Fruit fly (Drosophila melanogaster) whole organism, embryonic: ENCODE measurements around the gene GCC88.

ENCODE experiments used
- Atf3 ChIP-seq: fragments of 200-800 bp; sonication (Bioruptor generic); optimal IDR thresholded peaks from 3 replicates; lab custom pipeline; 2016; ENCODE audit warnings: missing biosample characterization, missing genetic modification characterization
- Bteb2 ChIP-seq: fragments of 200-800 bp; sonication (Bioruptor generic); optimal IDR thresholded peaks from 2 replicates; lab custom pipeline; 2016; ENCODE audit warnings: missing biosample characterization, missing genetic modification characterization
- CG10959 ChIP-seq: fragments of 200-800 bp; sonication (Bioruptor generic); IDR thresholded peaks from 2 replicates; pipeline ENCODE4 v1.3.6; 2022; ENCODE audit warnings: missing biosample characterization, missing genetic modification characterization
- CG11695 ChIP-seq: fragments of 200-800 bp; sonication (Bioruptor generic); IDR thresholded peaks from 3 replicates; pipeline ENCODE4 v1.3.6; 2022; ENCODE audit warnings: missing biosample characterization, missing genetic modification characterization
- CG15011 ChIP-seq: fragments of 200-800 bp; sonication (Bioruptor generic); optimal IDR thresholded peaks from 3 replicates; lab custom pipeline; 2018; ENCODE audit warnings: missing biosample characterization, mild to moderate bottlenecking, missing genetic modification characterization
- CG16863 ChIP-seq: fragments of 200-800 bp; sonication (Bioruptor generic); optimal IDR thresholded peaks from 3 replicates; lab custom pipeline; 2016; ENCODE audit warnings: missing biosample characterization, missing genetic modification characterization
- CG17361 ChIP-seq: fragments of 200-800 bp; sonication (Bioruptor generic); IDR thresholded peaks from 3 replicates; pipeline ENCODE4 v1.3.6; 2022; ENCODE audit warnings: missing biosample characterization, missing genetic modification characterization
- CG17829 ChIP-seq: fragments of 200-800 bp; optimal IDR thresholded peaks from 2 replicates; lab custom pipeline; 2019; ENCODE audit warnings: missing biosample characterization, mild to moderate bottlenecking, missing genetic modification characterization, moderate library complexity
- CG18599 ChIP-seq: fragments of 200-800 bp; sonication (Bioruptor generic); optimal IDR thresholded peaks from 3 replicates; lab custom pipeline; 2017; ENCODE audit warnings: missing biosample characterization, missing genetic modification characterization, mild to moderate bottlenecking, moderate library complexity, missing genetic modification reagents
- CG31388 ChIP-seq: fragments of 200-800 bp; sonication (Bioruptor generic); optimal IDR thresholded peaks from 2 replicates; lab custom pipeline; 2016; ENCODE audit warnings: missing biosample characterization, missing genetic modification characterization
- CG33557 ChIP-seq: fragments of 200-800 bp; sonication (Bioruptor generic); optimal IDR thresholded peaks from 2 replicates; lab custom pipeline; 2019; ENCODE audit warnings: missing biosample characterization, mild to moderate bottlenecking, missing genetic modification characterization, moderate library complexity
- CG34224 ChIP-seq: fragments of 200-800 bp; sonication (Bioruptor generic); IDR thresholded peaks from 3 replicates; pipeline ENCODE4 v1.3.6; 2022; ENCODE audit warnings: missing biosample characterization, missing genetic modification characterization; ENCODE audit not compliant: partially characterized antibody
- CG3847 ChIP-seq: fragments of 200-800 bp; sonication (Bioruptor generic); IDR thresholded peaks from 2 replicates; pipeline ENCODE4 v1.3.6; 2022; ENCODE audit warnings: missing biosample characterization, missing genetic modification characterization
- CG6813 ChIP-seq: fragments of 200-800 bp; sonication (Bioruptor generic); optimal IDR thresholded peaks from 2 replicates; lab custom pipeline; 2017; ENCODE audit warnings: missing biosample characterization, missing genetic modification characterization, mild to moderate bottlenecking, moderate library complexity, missing genetic modification reagents
- CG6854 ChIP-seq: fragments of 200-800 bp; sonication (Bioruptor generic); optimal IDR thresholded peaks from 3 replicates; lab custom pipeline; 2017; ENCODE audit warnings: missing biosample characterization, mild to moderate bottlenecking, missing genetic modification characterization
- CG7963 ChIP-seq: fragments of 200-800 bp; sonication (Bioruptor generic); IDR thresholded peaks from 3 replicates; pipeline ENCODE4 v1.3.6; 2022; ENCODE audit warnings: missing biosample characterization, missing genetic modification characterization; ENCODE audit not compliant: partially characterized antibody
- CG7987 ChIP-seq: fragments of 200-800 bp; sonication (Bioruptor generic); optimal IDR thresholded peaks from 2 replicates; lab custom pipeline; 2018; ENCODE audit warnings: missing biosample characterization, mild to moderate bottlenecking, missing genetic modification characterization, moderate library complexity
- CG9215 ChIP-seq: fragments of 200-800 bp; sonication (Bioruptor generic); IDR thresholded peaks from 2 replicates; pipeline ENCODE4 v1.3.6; 2022; ENCODE audit warnings: missing biosample characterization, missing genetic modification characterization
- CTCF ChIP-seq: fragments of 200-800 bp; sonication (Bioruptor generic); optimal IDR thresholded peaks from 2 replicates; lab custom pipeline; 2017; ENCODE audit warnings: missing biosample characterization, mild to moderate bottlenecking, missing genetic modification characterization, moderate library complexity
- Dbx ChIP-seq: fragments of 200-800 bp; sonication (Bioruptor generic); IDR thresholded peaks from 3 replicates; pipeline ENCODE4 v1.3.6; 2022; ENCODE audit warnings: missing biosample characterization, missing genetic modification characterization
- Deaf1 ChIP-seq: fragments of 200-800 bp; optimal IDR thresholded peaks from 3 replicates; lab custom pipeline; 2019; ENCODE audit warnings: missing biosample characterization, mild to moderate bottlenecking, missing genetic modification characterization, moderate library complexity
- Dip3 ChIP-seq: fragments of 200-800 bp; sonication (Bioruptor generic); optimal IDR thresholded peaks from 3 replicates; lab custom pipeline; 2016; ENCODE audit warnings: missing biosample characterization, missing genetic modification characterization
- Doc2 ChIP-seq: fragments of 200-800 bp; sonication (Bioruptor generic); IDR thresholded peaks from 2 replicates; pipeline ENCODE4 v1.3.6; 2022; ENCODE audit warnings: missing biosample characterization, missing genetic modification characterization
- Doc3 ChIP-seq: fragments of 200-800 bp; sonication (Bioruptor generic); IDR thresholded peaks from 3 replicates; pipeline ENCODE4 v1.3.6; 2022; ENCODE audit warnings: missing biosample characterization, missing genetic modification characterization; ENCODE audit not compliant: partially characterized antibody
- HLH3B ChIP-seq: fragments of 200-800 bp; sonication (Bioruptor generic); IDR thresholded peaks from 2 replicates; pipeline ENCODE4 v1.3.6; 2022; ENCODE audit warnings: missing biosample characterization, missing genetic modification characterization
- HmgD ChIP-seq: fragments of 200-800 bp; sonication (Bioruptor generic); optimal IDR thresholded peaks from 3 replicates; lab custom pipeline; 2016; ENCODE audit warnings: missing biosample characterization, missing genetic modification characterization
- Hr51 ChIP-seq, 2 experiments: fragments of 200-800 bp; sonication (Bioruptor generic); optimal IDR thresholded peaks; 2 replicates in 1 of 2; 3 replicates in 1 of 2; lab custom pipeline; 2016 to 2018; ENCODE audit warnings: missing biosample characterization in 2 of 2, missing genetic modification characterization in 2 of 2, mild to moderate bottlenecking in 1 of 2, moderate library complexity in 1 of 2
- NC2α ChIP-seq: fragments of 200-800 bp; sonication (Bioruptor generic); optimal IDR thresholded peaks from 2 replicates; lab custom pipeline; 2016; ENCODE audit warnings: missing biosample characterization, missing genetic modification characterization
- NFAT ChIP-seq: fragments of 200-800 bp; sonication (Bioruptor generic); IDR thresholded peaks from 2 replicates; pipeline ENCODE4 v1.3.6; 2022; ENCODE audit warnings: missing biosample characterization, missing genetic modification characterization
- Rfx ChIP-seq: fragments of 200-800 bp; sonication (Bioruptor generic); IDR thresholded peaks from 2 replicates; pipeline ENCODE4 v1.3.6; 2022; ENCODE audit warnings: missing biosample characterization, missing genetic modification characterization
- bbx ChIP-seq: fragments of 200-800 bp; sonication (Bioruptor generic); IDR thresholded peaks from 2 replicates; pipeline ENCODE4 v1.3.6; 2022; ENCODE audit warnings: missing biosample characterization, missing genetic modification characterization; ENCODE audit not compliant: partially characterized antibody
- bigmax ChIP-seq: fragments of 200-800 bp; sonication (Bioruptor generic); optimal IDR thresholded peaks from 2 replicates; lab custom pipeline; 2018; ENCODE audit warnings: missing biosample characterization, mild to moderate bottlenecking, missing genetic modification characterization
- bowl ChIP-seq: fragments of 200-800 bp; sonication (Bioruptor generic); IDR thresholded peaks from 2 replicates; pipeline ENCODE4 v1.3.6; 2022; ENCODE audit warnings: missing biosample characterization, missing genetic modification characterization
- br ChIP-seq: fragments of >200 bp; optimal IDR thresholded peaks from 2 replicates; lab custom pipeline; 2017
- dan ChIP-seq: fragments of 200-800 bp; sonication (Bioruptor generic); IDR thresholded peaks from 2 replicates; pipeline ENCODE4 v1.3.6; 2022; ENCODE audit warnings: missing biosample characterization, missing genetic modification characterization
- dati ChIP-seq: fragments of 200-800 bp; sonication (Bioruptor generic); IDR thresholded peaks from 2 replicates; pipeline ENCODE4 v1.3.6; 2022; ENCODE audit warnings: missing biosample characterization, missing genetic modification characterization
- dm ChIP-seq: fragments of 200-800 bp; sonication (Bioruptor generic); optimal IDR thresholded peaks from 3 replicates; lab custom pipeline; 2016; ENCODE audit warnings: missing biosample characterization, missing genetic modification characterization
- fd64A ChIP-seq: fragments of 200-800 bp; sonication (Bioruptor generic); optimal IDR thresholded peaks from 3 replicates; lab custom pipeline; 2018; ENCODE audit warnings: missing biosample characterization, mild to moderate bottlenecking, missing genetic modification characterization
- gcm ChIP-seq: fragments of 200-800 bp; sonication (Bioruptor generic); optimal IDR thresholded peaks from 2 replicates; lab custom pipeline; 2019; ENCODE audit warnings: missing biosample characterization, mild to moderate bottlenecking, missing genetic modification characterization, moderate library complexity
- gem ChIP-seq: fragments of 200-800 bp; sonication (Bioruptor generic); optimal IDR thresholded peaks from 2 replicates; lab custom pipeline; 2019; ENCODE audit warnings: missing biosample characterization, mild to moderate bottlenecking, missing genetic modification characterization, moderate library complexity
- hbn ChIP-seq: fragments of 200-800 bp; sonication (Bioruptor generic); IDR thresholded peaks from 2 replicates; pipeline ENCODE4 v1.3.6; 2022; ENCODE audit warnings: missing biosample characterization, missing genetic modification characterization; ENCODE audit not compliant: partially characterized antibody
- her ChIP-seq: fragments of 200-800 bp; sonication (Bioruptor generic); optimal IDR thresholded peaks from 2 replicates; lab custom pipeline; 2016; ENCODE audit warnings: missing biosample characterization, missing genetic modification characterization
- hth ChIP-seq: fragments of >200 bp; optimal IDR thresholded peaks from 2 replicates; lab custom pipeline; 2017; ENCODE audit warnings: inconsistent platforms
- insv ChIP-seq, 2 experiments: fragments of 200-800 bp; sonication (Bioruptor generic); optimal IDR thresholded peaks; 3 replicates each; lab custom pipeline; 2016 to 2018; ENCODE audit warnings: missing biosample characterization in 2 of 2, missing genetic modification characterization in 2 of 2
- psq ChIP-seq: fragments of 200-800 bp; sonication (Bioruptor generic); optimal IDR thresholded peaks from 2 replicates; lab custom pipeline; 2017; ENCODE audit warnings: missing biosample characterization, missing genetic modification characterization
- salm ChIP-seq: fragments of 200-800 bp; sonication (Bioruptor generic); optimal IDR thresholded peaks from 2 replicates; lab custom pipeline; 2018; ENCODE audit warnings: missing biosample characterization, mild to moderate bottlenecking, missing genetic modification characterization
- ssp ChIP-seq: fragments of 200-800 bp; sonication (Bioruptor generic); IDR thresholded peaks from 2 replicates; pipeline ENCODE4 v1.3.6; 2022; ENCODE audit warnings: missing biosample characterization, missing genetic modification characterization
- tin ChIP-seq: fragments of 200-800 bp; sonication (Bioruptor generic); optimal IDR thresholded peaks from 3 replicates; lab custom pipeline; 2016; ENCODE audit warnings: missing biosample characterization, missing genetic modification characterization
- wor ChIP-seq: fragments of 200-800 bp; sonication (Bioruptor generic); IDR thresholded peaks from 2 replicates; pipeline ENCODE4 v1.3.6; 2022; ENCODE audit warnings: missing biosample characterization, missing genetic modification characterization
- yki ChIP-seq: fragments of >200 bp; optimal IDR thresholded peaks from 3 replicates; lab custom pipeline; 2018
- zen ChIP-seq: fragments of 200-800 bp; sonication (Bioruptor generic); optimal IDR thresholded peaks from 3 replicates; lab custom pipeline; 2018; ENCODE audit warnings: missing biosample characterization, mild to moderate bottlenecking, missing genetic modification characterization, moderate library complexity

Gene GCC88

dm6 chr3R:11196648-11197388 lies 33.6 kb downstream of the GCC88 start (continued):
- peak in 1 of 2 experiments; percentile 79 for TF ChIP-seq insv (GFP tag; optimal IDR thresholded peaks at IDR 0.05; lab: Kevin White, UChicago)
- TF ChIP-seq NC2α (GFP tag; lab: Kevin White, UChicago) = peak; percentile 77
- peak; percentile 98 for TF ChIP-seq CG3847 (GFP tag; lab: Robert Waterston, UW)
- no peak for TF ChIP-seq CG34224 (GFP tag; lab: Robert Waterston, UW)
- peak; percentile 94 for TF ChIP-seq psq
- peak; percentile 84 for TF ChIP-seq CG10959
- TF ChIP-seq CG6854 (GFP tag; lab: Kevin White, UChicago) = peak; percentile 98
- TF ChIP-seq ssp (GFP tag; lab: Robert Waterston, UW) = peak; percentile 95
- TF ChIP-seq CG17361 (GFP tag; lab: Robert Waterston, UW) = peak; percentile 100
- peak; percentile 99 for TF ChIP-seq CG18599
- TF ChIP-seq Doc3 (GFP tag; lab: Robert Waterston, UW) = no peak
- peak; percentile 99 for TF ChIP-seq CG9215 (GFP tag; lab: Robert Waterston, UW)
- TF ChIP-seq gem (tag; lab: Kevin White, UChicago) = peak; percentile 100
- peak; percentile 99 for TF ChIP-seq CG11695 (GFP tag; lab: Robert Waterston, UW)
- TF ChIP-seq bbx (GFP tag; lab: Robert Waterston, UW) = no peak; the same call in 1 of the 2 replicates
- TF ChIP-seq Bteb2 (GFP tag; lab: Kevin White, UChicago) = peak; percentile 81
- peak; percentile 88 for TF ChIP-seq Dip3
- TF ChIP-seq zen = peak; percentile 96
- peak; percentile 97 for TF ChIP-seq CG6813
- no peak for TF ChIP-seq CG7963
- TF ChIP-seq dan (GFP tag; lab: Robert Waterston, UW) = peak; percentile 64; the same call in 1 of the 2 replicates
- no peak for TF ChIP-seq hth (lab: Kevin White, UChicago)
- TF ChIP-seq Atf3 (GFP tag; lab: Kevin White, UChicago) = peak; percentile 83
- peak; percentile 85 for TF ChIP-seq fd64A (GFP tag; lab: Kevin White, UChicago)
- peak; percentile 90 for TF ChIP-seq dati
- peak; percentile 76 for TF ChIP-seq Deaf1 (tag; lab: Kevin White, UChicago)
- peak; percentile 97 for TF ChIP-seq gcm (GFP tag; lab: Kevin White, UChicago)
- no peak for TF ChIP-seq hbn (GFP tag; lab: Robert Waterston, UW)
- TF ChIP-seq Doc2 (GFP tag; lab: Robert Waterston, UW) = peak; percentile 93
- TF ChIP-seq bigmax (GFP tag; lab: Kevin White, UChicago) = peak; percentile 49
- TF ChIP-seq HLH3B = peak; percentile 98
- TF ChIP-seq HmgD (GFP tag; lab: Kevin White, UChicago) = peak; percentile 56
- peak; percentile 88 for TF ChIP-seq CG31388 (GFP tag; lab: Kevin White, UChicago)
- TF ChIP-seq salm (tag; lab: Kevin White, UChicago) = peak; percentile 97
- TF ChIP-seq CG17829 (tag; lab: Kevin White, UChicago) = peak; percentile 96
- peak; percentile 99 for TF ChIP-seq Dbx (GFP tag; lab: Robert Waterston, UW)
- no peak for TF ChIP-seq br (lab: Kevin White, UChicago)
- TF ChIP-seq NFAT (GFP tag; lab: Robert Waterston, UW) = peak; percentile 95
- peak; percentile 99 for TF ChIP-seq wor (GFP tag; lab: Robert Waterston, UW)
- TF ChIP-seq Hr51 (GFP tag; optimal IDR thresholded peaks at IDR 0.05; lab: Kevin White, UChicago) = peak; percentile 93 to 100
- TF ChIP-seq her (GFP tag; lab: Kevin White, UChicago) = peak; percentile 18
- TF ChIP-seq tin (GFP tag; lab: Kevin White, UChicago) = peak; percentile 97
- peak; percentile 82 for TF ChIP-seq dm (GFP tag; lab: Kevin White, UChicago)
- peak; percentile 98 for TF ChIP-seq CG15011 (GFP tag; lab: Kevin White, UChicago)
- peak; percentile 90 for TF ChIP-seq CG33557 (GFP tag; lab: Kevin White, UChicago)
- peak; percentile 67 for TF ChIP-seq CTCF (GFP tag; lab: Kevin White, UChicago)
- TF ChIP-seq CG16863 (GFP tag; lab: Kevin White, UChicago) = peak; percentile 88
- peak; percentile 93 for TF ChIP-seq CG7987 (GFP tag; lab: Kevin White, UChicago)
- TF ChIP-seq yki (lab: Kevin White, UChicago) = no peak
- TF ChIP-seq Rfx (GFP tag; lab: Robert Waterston, UW) = peak; percentile 98
- peak; percentile 91 for TF ChIP-seq bowl
